Fruit fly (Drosophila melanogaster): Measurements from ENCODE around the gene Elo68beta.

Gene Elo68beta

dm6 chr3L:11091943-11092609, 9.4 kb downstream of the Elo68beta start (continued):
- TF ChIP-seq dan (GFP tag; IDR thresholded peaks at IDR 0.05): no peak
- TF ChIP-seq CG8765 (GFP tag; IDR thresholded peaks at IDR 0.05): no peak
- peak; percentile 48 for TF ChIP-seq slbo (GFP tag; IDR thresholded peaks at IDR 0.05)
- TF ChIP-seq CG30431 (GFP tag; optimal IDR thresholded peaks at IDR 0.05): no peak
- TF ChIP-seq Bteb2 (GFP tag; optimal IDR thresholded peaks at IDR 0.05): no peak
- TF ChIP-seq bbx (GFP tag; IDR thresholded peaks at IDR 0.05; ENCODE audit: partially characterized antibody): peak; percentile 48
- no peak for TF ChIP-seq CG11085 (GFP tag; IDR thresholded peaks at IDR 0.05)
- no peak for TF ChIP-seq ac (GFP tag; optimal IDR thresholded peaks at IDR 0.05)
- no peak for TF ChIP-seq CG4730 (GFP tag; IDR thresholded peaks at IDR 0.05)
- no peak for TF ChIP-seq Trl (optimal IDR thresholded peaks at IDR 0.05)
- TF ChIP-seq Trl (GFP tag; optimal IDR thresholded peaks at IDR 0.05): peak; percentile 68
- TF ChIP-seq sug (tag; optimal IDR thresholded peaks at IDR 0.05): peak; percentile 11
- 0 out of 2 replicates have a peak, but pooled peaks have one; percentile 24 for TF ChIP-seq CG4404 (GFP tag; IDR thresholded peaks at IDR 0.05)
- peak; percentile 18 for TF ChIP-seq disco-r (GFP tag; optimal IDR thresholded peaks at IDR 0.05)
- TF ChIP-seq Mrtf (GFP tag; IDR thresholded peaks at IDR 0.05): peak; percentile 62; the same call in 2 of the 3 replicates
- TF ChIP-seq MBD-R2 (GFP tag; IDR thresholded peaks at IDR 0.05): peak; percentile 29; the same call in 1 of the 2 replicates
- peak; percentile 72 for TF ChIP-seq HLH54F (GFP tag; optimal IDR thresholded peaks at IDR 0.05)
- peak; percentile 28 for TF ChIP-seq Abd-B (GFP tag; optimal IDR thresholded peaks at IDR 0.05)
- 0 out of 2 replicates have a peak, but pooled peaks have one; percentile 43 for TF ChIP-seq CG32532 (GFP tag; IDR thresholded peaks at IDR 0.05)
- TF ChIP-seq CG4424 (GFP tag; optimal IDR thresholded peaks at IDR 0.05): peak; percentile 51
- TF ChIP-seq Sin3A (optimal IDR thresholded peaks at IDR 0.05): no peak
- peak; percentile 17 for TF ChIP-seq CG13123 (GFP tag; optimal IDR thresholded peaks at IDR 0.05)
- TF ChIP-seq CG16813 (GFP tag; IDR thresholded peaks at IDR 0.05; ENCODE audit: partially characterized antibody): 0 out of 3 replicates have a peak, but pooled peaks have one; percentile 30
- TF ChIP-seq CG2875 (GFP tag; optimal IDR thresholded peaks at IDR 0.05): no peak
- TF ChIP-seq Drgx (GFP tag; IDR thresholded peaks at IDR 0.05): no peak
- peak; percentile 51 for TF ChIP-seq Xbp1 (GFP tag; optimal IDR thresholded peaks at IDR 0.05)
- peak; percentile 52 for TF ChIP-seq ara (GFP tag; IDR thresholded peaks at IDR 0.05)
- TF ChIP-seq kni (GFP tag; optimal IDR thresholded peaks at IDR 0.05): peak; percentile 79
- TF ChIP-seq CG7271 (tag; optimal IDR thresholded peaks at IDR 0.05): no peak
- TF ChIP-seq CG15696 (tag; optimal IDR thresholded peaks at IDR 0.05): no peak
- no peak for TF ChIP-seq hkb (optimal IDR thresholded peaks at IDR 0.05)
- TF ChIP-seq hkb (GFP tag; IDR thresholded peaks at IDR 0.05): 0 out of 2 replicates have a peak, but pooled peaks have one; percentile 11
- TF ChIP-seq NfI (GFP tag; optimal IDR thresholded peaks at IDR 0.05): peak; percentile 62
- 0 out of 2 replicates have a peak, but pooled peaks have one; percentile 9 for TF ChIP-seq stc (GFP tag; IDR thresholded peaks at IDR 0.05)
- peak; percentile 25 for TF ChIP-seq tx (GFP tag; optimal IDR thresholded peaks at IDR 0.05)
- TF ChIP-seq Asciz (GFP tag; optimal IDR thresholded peaks at IDR 0.05): peak; percentile 14
- TF ChIP-seq BtbVII (GFP tag; optimal IDR thresholded peaks at IDR 0.05): no peak
- TF ChIP-seq CG2712 (tag; optimal IDR thresholded peaks at IDR 0.05): peak; percentile 24
- TF ChIP-seq lmd (GFP tag; IDR thresholded peaks at IDR 0.05): peak; percentile 35
- TF ChIP-seq CG18619 (GFP tag; optimal IDR thresholded peaks at IDR 0.05): peak; percentile 22
- no peak for TF ChIP-seq HLH3B (GFP tag; IDR thresholded peaks at IDR 0.05)
- TF ChIP-seq CG7928 (GFP tag; optimal IDR thresholded peaks at IDR 0.05): no peak
- no peak for TF ChIP-seq Dip2 (GFP tag; IDR thresholded peaks at IDR 0.05)
- peak; percentile 68 for TF ChIP-seq CG11247 (GFP tag; IDR thresholded peaks at IDR 0.05)
- TF ChIP-seq ase (GFP tag; IDR thresholded peaks at IDR 0.05): no peak
- TF ChIP-seq tup (GFP tag; optimal IDR thresholded peaks at IDR 0.05): no peak
- TF ChIP-seq chinmo (GFP tag; IDR thresholded peaks at IDR 0.05; ENCODE audit: partially characterized antibody): peak; percentile 94
- TF ChIP-seq CG10147 (GFP tag; optimal IDR thresholded peaks at IDR 0.05): no peak
- peak; percentile 57 for TF ChIP-seq Mes4 (GFP tag; optimal IDR thresholded peaks at IDR 0.05)
- TF ChIP-seq Lhr (GFP tag; optimal IDR thresholded peaks at IDR 0.05): no peak
- TF ChIP-seq CG10654 (GFP tag; optimal IDR thresholded peaks at IDR 0.05): peak; percentile 37
